Fruit fly (Drosophila melanogaster) whole organism, prepupa: ENCODE data around the gene CG5418.

ENCODE experiments used
- CG10669 ChIP-seq: fragments of 200-800 bp; sonication (Bioruptor generic); optimal IDR thresholded peaks from 3 replicates; lab custom pipeline; 2018; ENCODE audit warnings: missing biosample characterization, mild to moderate bottlenecking, missing genetic modification characterization, moderate library complexity
- Ets96B ChIP-seq: fragments of 200-800 bp; optimal IDR thresholded peaks from 2 replicates; lab custom pipeline; 2019; ENCODE audit warnings: missing biosample characterization, mild to moderate bottlenecking, missing genetic modification characterization, moderate library complexity
- Smox ChIP-seq: fragments of 200-800 bp; sonication (Bioruptor generic); optimal IDR thresholded peaks from 3 replicates; lab custom pipeline; 2016; ENCODE audit warnings: missing biosample characterization, missing genetic modification characterization

dm6 chr2L:12435428-12435827 lies 17.6 kb downstream of the CG5418 start:
- TF ChIP-seq Ets96B (tag; lab: Kevin White, UChicago) (no peak), CG10669 (GFP tag; lab: Kevin White, UChicago) (no peak), Smox (no peak)
